Worm (Caenorhabditis elegans): ENCODE data around the gene oac-46.

Gene oac-46

DNA sequence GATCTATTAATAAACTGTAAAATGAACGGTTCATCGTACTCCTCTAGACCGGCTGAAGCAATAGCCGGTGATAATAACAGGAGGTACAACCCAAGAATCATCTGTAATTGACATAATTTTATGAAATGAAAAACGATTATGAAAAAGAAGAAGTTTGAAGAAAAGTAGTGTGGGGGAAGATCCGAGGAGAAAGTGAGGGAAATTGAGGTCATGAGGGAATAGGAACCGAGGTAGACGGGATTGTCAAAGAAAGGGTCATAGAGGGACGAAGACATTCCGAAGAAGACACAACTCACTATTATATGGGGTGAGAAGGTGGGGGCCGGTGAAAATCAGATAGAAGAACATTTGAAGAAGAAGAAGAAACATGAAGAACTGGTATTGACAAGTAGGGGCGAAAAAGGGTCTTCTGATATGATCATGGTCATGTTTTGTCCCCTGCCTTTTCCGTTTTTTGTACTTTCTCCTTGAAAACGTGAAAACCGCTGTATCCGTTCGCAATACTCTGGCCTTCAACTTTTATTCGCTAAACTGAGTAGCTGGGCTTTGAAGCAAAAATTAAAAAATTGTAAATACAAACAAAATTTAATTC, at the start of gene oac-46:
oac-46 (minus strand) TSS at position 101 of the 592 bp plus-strand sequence.
- TF ChIP-seq nhr-11 (tag; optimal IDR thresholded peaks at IDR 0.05) (no peak), K02D7.2 (tag; optimal IDR thresholded peaks at IDR 0.05) (no peak), hlh-8 (tag; optimal IDR thresholded peaks at IDR 0.05) (no peak), fkh-10 (GFP tag; optimal IDR thresholded peaks at IDR 0.05) (no peak), unc-42 (tag; optimal IDR thresholded peaks at IDR 0.05) (no peak), sdc-2 (tag; optimal IDR thresholded peaks at IDR 0.05) (no peak), sox-2 (GFP tag; IDR thresholded peaks at IDR 0.05) (no peak), zip-5 (tag; optimal IDR thresholded peaks at IDR 0.05) (no peak), ceh-14 (tag; optimal IDR thresholded peaks at IDR 0.05) (no peak), F13H6.1 (tag; optimal IDR thresholded peaks at IDR 0.05) (no peak), nfya-1 (tag; optimal IDR thresholded peaks at IDR 0.05) (no peak), pha-4 (tag; optimal IDR thresholded peaks at IDR 0.05) (no peak), ceh-19 (GFP tag; optimal IDR thresholded peaks at IDR 0.05) (no peak)

DNA sequence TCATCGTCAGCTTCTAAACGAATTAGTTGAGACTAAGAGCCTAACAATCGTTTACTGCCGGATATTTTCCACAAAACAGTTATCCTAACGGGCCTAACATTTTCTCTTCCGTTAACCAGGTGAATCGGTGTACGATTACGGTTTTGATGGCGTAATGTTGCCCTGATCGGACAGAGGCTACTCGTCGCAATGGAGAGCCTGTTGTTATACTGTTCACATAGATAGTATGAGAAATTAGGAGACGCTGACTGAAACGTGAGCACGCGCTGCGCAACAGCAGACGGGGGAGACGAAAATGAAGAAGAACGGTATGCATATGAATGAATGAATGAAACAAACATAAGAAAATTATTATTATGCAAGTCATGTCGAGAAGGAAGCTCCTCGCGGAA, 47.5 kb upstream of the oac-46 start:
- TF ChIP-seq odd-2 (tag; optimal IDR thresholded peaks at IDR 0.05), result no peak
- no peak for TF ChIP-seq ama-1 (optimal IDR thresholded peaks at IDR 0.05)
- no peak for TF ChIP-seq ceh-6 (GFP tag; optimal IDR thresholded peaks at IDR 0.05)
- TF ChIP-seq K02D7.2 (tag; optimal IDR thresholded peaks at IDR 0.05), result no peak
- no peak for TF ChIP-seq hlh-15 (tag; optimal IDR thresholded peaks at IDR 0.05)
- TF ChIP-seq ttx-3 (tag; optimal IDR thresholded peaks at IDR 0.05), result no peak
- no peak for TF ChIP-seq F13H6.1 (tag; optimal IDR thresholded peaks at IDR 0.05)
- peak; percentile 24 for TF ChIP-seq ceh-34 (tag; optimal IDR thresholded peaks at IDR 0.05)
- TF ChIP-seq ref-2 (tag; optimal IDR thresholded peaks at IDR 0.05), result no peak
- TF ChIP-seq pax-1 (tag; optimal IDR thresholded peaks at IDR 0.05), result no peak
- TF ChIP-seq madf-2 (tag; optimal IDR thresholded peaks at IDR 0.05), result no peak
- TF ChIP-seq ceh-9 (tag; optimal IDR thresholded peaks at IDR 0.05), result no peak
- TF ChIP-seq eyg-1 (tag; optimal IDR thresholded peaks at IDR 0.05), result no peak
- no peak for TF ChIP-seq unc-3 (GFP tag; conservative IDR thresholded peaks at IDR 0.05)
- TF ChIP-seq unc-3 (tag; optimal IDR thresholded peaks at IDR 0.05), result no peak
- no peak for TF ChIP-seq lin-11 (tag; optimal IDR thresholded peaks at IDR 0.05)
- no peak for TF ChIP-seq hlh-8 (tag; optimal IDR thresholded peaks at IDR 0.05)
- peak; percentile 29 for TF ChIP-seq pha-2 (tag; optimal IDR thresholded peaks at IDR 0.05)
- TF ChIP-seq ceh-19 (GFP tag; optimal IDR thresholded peaks at IDR 0.05), result no peak
- TF ChIP-seq ceh-18 (tag; optimal IDR thresholded peaks at IDR 0.05), result no peak
- TF ChIP-seq Y22D7AL.16 (tag; optimal IDR thresholded peaks at IDR 0.05), result no peak
- peak; percentile 30 for TF ChIP-seq tbx-2 (tag; optimal IDR thresholded peaks at IDR 0.05)
- no peak for TF ChIP-seq pros-1 (tag; optimal IDR thresholded peaks at IDR 0.05)

DNA sequence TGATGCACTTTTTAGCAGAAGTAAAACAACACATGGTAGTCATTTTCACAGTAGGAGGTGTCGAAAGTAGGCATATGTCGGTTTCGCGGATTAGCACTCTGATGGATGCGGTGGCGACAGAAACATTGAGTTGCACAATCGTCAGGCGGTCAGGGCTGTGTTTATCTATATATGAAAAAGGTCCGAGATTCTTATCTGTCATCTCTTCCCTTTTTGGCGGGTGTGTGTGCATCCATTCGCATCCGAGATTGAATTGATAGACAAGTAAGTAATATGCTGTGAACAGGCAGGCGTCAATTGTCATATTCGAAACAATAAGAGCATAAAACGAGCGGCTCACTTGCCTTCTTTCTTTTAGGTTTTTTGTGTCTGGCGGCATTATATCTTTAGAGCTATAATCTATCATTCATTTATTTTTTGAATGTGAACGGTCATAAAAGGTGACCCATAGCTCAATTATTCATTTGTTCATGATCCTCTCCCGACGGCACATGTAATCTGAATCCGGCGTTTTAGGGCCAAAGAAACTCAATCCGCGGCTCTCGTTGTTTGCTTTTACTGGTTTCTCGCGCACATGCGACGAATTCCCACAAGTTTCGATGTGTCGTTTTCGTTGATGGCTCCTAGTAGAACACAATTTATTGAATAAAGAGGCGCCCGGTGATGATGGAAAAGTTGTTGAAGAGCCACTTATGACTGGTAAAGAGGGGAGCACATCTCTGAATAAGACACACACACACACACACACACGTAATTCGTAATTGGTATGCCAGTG, 46.9 kb upstream of the oac-46 start:
- no peak for TF ChIP-seq pha-2 (tag; optimal IDR thresholded peaks at IDR 0.05)
- TF ChIP-seq nhr-232 (tag; optimal IDR thresholded peaks at IDR 0.05), result no peak
- peak; percentile 15 for TF ChIP-seq tbx-2 (tag; optimal IDR thresholded peaks at IDR 0.05)
- TF ChIP-seq ceh-34 (tag; optimal IDR thresholded peaks at IDR 0.05), result peak; percentile 52
- TF ChIP-seq unc-55 (GFP tag; optimal IDR thresholded peaks at IDR 0.05), result peak; percentile 6
- peak; percentile 52 for TF ChIP-seq ceh-19 (GFP tag; optimal IDR thresholded peaks at IDR 0.05)
- peak; percentile 29 for TF ChIP-seq unc-42 (tag; optimal IDR thresholded peaks at IDR 0.05)
- TF ChIP-seq unc-86 (tag; optimal IDR thresholded peaks at IDR 0.05), result no peak
- no peak for TF ChIP-seq ceh-18 (tag; optimal IDR thresholded peaks at IDR 0.05)

DNA sequence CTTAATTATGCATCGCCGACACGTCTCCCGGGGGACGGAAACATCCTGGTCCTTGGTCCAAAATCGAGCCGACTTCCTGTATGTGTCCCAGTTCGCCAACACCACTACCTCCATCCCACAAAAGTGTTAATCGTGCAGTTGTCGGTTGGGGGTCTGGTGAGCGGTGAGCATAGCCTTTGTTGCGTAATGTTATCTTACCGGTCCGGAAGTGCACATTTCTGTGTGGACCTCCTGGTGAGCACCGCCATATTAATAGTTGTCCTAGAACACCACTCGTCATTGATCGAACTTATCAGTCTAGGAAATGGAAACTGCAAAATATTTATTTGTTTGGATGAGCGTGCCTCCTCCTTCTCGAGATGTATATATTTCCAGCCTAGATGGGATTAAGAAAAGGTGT, 45.3 kb upstream of the oac-46 start:
- TF ChIP-seq pqm-1 (tag; optimal IDR thresholded peaks at IDR 0.05) (no peak), ceh-2 (tag; optimal IDR thresholded peaks at IDR 0.05) (no peak), dve-1 (tag; optimal IDR thresholded peaks at IDR 0.05) (no peak), unc-86 (tag; optimal IDR thresholded peaks at IDR 0.05) (no peak), ets-4 (tag; optimal IDR thresholded peaks at IDR 0.05) (no peak), eyg-1 (tag; optimal IDR thresholded peaks at IDR 0.05) (no peak), pha-2 (tag; optimal IDR thresholded peaks at IDR 0.05) (no peak), fkh-10 (GFP tag; optimal IDR thresholded peaks at IDR 0.05) (no peak), ceh-24 (tag; optimal IDR thresholded peaks at IDR 0.05) (no peak), unc-42 (tag; optimal IDR thresholded peaks at IDR 0.05) (peak; percentile 0), ceh-6 (GFP tag; optimal IDR thresholded peaks at IDR 0.05) (no peak), hlh-30 (tag; optimal IDR thresholded peaks at IDR 0.05; ENCODE audit: insufficient read depth) (no peak), ceh-22 (tag; optimal IDR thresholded peaks at IDR 0.05) (no peak), zip-5 (tag; optimal IDR thresholded peaks at IDR 0.05) (no peak), ref-2 (tag; optimal IDR thresholded peaks at IDR 0.05) (peak; percentile 57), fkh-6 (tag; optimal IDR thresholded peaks at IDR 0.05) (no peak)
